Fruit fly (Drosophila melanogaster): ENCODE measurements around the gene Lkr.

Gene Lkr

dm6 chr3L:5529241-5529640, at the start of gene Lkr:
Lkr (minus strand) TSS chr3L:5529341.
- TF ChIP-seq CG17801 (GFP tag; optimal IDR thresholded peaks at IDR 0.05; ENCODE audit: partially characterized antibody), result no peak

dm6 chr3L:5578595-5578994, 49.5 kb upstream of the Lkr start:
- TF ChIP-seq CG17801 (GFP tag; optimal IDR thresholded peaks at IDR 0.05; ENCODE audit: partially characterized antibody), result no peak

DNA sequence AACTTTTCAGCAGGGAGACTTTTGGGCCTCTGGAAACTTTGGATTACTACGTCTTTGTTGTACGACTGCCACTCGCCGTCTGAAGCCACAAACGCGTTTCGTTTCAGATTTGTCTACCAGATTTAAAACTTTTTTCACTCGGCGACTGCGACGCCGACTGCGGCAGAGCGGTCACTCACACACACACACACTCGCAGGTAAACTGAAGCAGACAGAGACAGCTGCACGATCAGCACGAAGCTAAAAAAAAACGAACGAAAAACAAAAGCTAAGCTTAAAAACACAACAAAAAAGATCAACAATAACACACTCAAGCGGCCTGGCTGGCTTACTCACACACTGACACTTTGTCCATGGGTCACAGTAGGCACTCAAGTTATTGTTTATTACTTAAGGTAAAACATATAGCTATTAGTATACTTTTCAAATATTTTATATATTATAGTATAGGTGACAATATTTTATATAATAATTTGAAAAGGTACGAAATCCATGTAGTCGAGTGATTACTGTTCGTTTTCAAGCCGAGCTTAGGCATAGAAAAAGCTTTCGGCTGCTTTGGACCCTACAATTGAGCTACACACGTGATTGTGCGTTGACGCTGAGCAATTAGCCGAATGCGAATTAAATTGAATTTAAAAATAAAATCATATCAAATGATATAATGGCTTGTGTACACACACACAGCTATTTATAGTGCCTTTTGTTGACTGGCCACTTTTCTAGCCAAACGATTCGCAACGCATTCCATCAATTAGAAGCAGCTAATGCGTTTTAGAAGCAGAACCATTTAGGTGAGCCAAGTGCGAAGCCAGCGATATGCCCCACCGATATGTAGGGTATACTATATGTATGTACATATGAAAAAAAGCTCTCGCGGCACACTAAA, 48.4 kb upstream of the Lkr start, which contains the start of gene Msr-110:
TSS of gene Msr-110 (minus strand) at position 99 of the 889 bp plus-strand sequence.
- TF ChIP-seq CG17801 (GFP tag; optimal IDR thresholded peaks at IDR 0.05; ENCODE audit: partially characterized antibody), result peak; percentile 88

- no peak for TF ChIP-seq CG17801 (GFP tag; optimal IDR thresholded peaks at IDR 0.05; ENCODE audit: partially characterized antibody)
Observed at dm6 chr3L:5576543-5576942, 47.4 kb upstream of the Lkr start.

DNA sequence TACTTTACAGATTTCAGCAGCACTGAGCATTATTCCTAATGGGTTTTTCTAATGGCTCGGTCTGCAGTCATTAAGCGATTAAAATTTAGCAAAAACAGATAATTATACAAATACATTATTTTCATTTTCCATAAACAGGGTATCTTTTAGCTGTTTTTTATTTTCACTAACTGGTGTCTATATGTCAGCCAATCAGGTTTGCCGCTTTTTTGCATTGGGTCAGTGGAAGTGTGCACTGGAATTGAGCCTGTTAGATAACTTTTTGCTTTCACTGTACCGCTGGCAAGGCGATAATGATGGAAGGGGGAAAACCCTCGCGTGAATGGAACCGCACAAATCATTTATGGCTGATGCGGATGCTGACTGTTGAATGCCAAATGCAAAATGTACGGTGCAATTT, 46.4 kb upstream of the Lkr start:
- TF ChIP-seq CG17801 (GFP tag; optimal IDR thresholded peaks at IDR 0.05; ENCODE audit: partially characterized antibody), result no peak

DNA sequence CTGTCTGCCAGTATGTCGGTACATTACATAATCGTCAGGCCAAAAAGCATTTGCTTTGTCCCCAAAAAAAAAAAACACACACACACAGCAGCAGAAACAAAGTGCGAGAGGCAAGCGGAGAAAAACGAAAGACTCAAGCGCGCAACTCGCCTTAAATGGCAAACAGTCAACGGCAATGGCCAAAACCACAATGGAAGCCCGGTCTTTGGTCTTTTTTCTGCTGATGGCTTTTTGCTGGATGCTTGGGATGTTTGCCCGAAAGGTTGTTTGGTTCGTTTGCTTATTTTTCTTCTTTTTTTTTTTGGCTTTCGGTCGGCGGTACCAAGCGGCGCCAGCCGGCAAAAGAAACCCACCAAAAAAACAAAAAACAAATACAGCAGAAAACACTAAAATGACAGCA, 41.9 kb upstream of the Lkr start:
- TF ChIP-seq CG17801 (GFP tag; optimal IDR thresholded peaks at IDR 0.05; ENCODE audit: partially characterized antibody), result no peak

DNA sequence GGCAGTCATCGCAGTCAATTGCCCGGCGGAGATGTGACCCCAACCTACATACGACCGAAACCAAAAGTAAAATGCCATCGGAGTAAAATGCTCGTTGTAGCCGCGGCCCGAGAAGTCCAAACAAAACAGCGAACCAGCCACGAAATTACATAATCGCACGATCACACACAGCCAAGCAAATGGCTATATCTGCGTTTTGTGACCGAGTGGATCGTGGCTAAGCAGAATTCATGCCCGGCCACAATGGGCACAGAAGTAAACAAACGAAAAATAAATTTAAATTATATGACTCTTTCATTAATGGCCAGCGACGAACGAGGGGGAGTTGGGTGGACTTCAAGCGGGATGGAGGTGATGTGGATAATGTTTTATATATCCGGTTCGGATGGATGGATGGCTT, 40.6 kb upstream of the Lkr start:
- no peak for TF ChIP-seq CG17801 (GFP tag; optimal IDR thresholded peaks at IDR 0.05; ENCODE audit: partially characterized antibody)

DNA sequence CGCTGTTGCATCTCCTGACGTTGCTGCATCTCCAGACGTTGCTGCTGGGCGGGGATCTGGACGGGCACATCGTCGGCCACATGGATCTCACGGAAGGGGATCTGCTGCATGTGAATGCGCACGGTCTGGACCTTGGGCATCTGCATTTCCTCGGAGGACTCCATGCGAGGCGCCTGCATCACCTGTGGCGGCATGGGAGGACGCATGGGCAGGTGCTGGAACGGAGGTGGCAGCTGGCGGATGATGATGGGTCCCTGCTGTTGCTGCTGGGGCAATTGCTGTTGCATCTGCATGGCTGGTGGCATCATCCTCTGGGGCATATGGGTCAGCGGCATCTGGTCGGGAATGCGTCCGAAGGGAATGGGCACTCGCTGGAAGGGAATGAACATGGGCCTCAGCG, 39.2 kb upstream of the Lkr start:
- no peak for TF ChIP-seq CG17801 (GFP tag; optimal IDR thresholded peaks at IDR 0.05; ENCODE audit: partially characterized antibody)

DNA sequence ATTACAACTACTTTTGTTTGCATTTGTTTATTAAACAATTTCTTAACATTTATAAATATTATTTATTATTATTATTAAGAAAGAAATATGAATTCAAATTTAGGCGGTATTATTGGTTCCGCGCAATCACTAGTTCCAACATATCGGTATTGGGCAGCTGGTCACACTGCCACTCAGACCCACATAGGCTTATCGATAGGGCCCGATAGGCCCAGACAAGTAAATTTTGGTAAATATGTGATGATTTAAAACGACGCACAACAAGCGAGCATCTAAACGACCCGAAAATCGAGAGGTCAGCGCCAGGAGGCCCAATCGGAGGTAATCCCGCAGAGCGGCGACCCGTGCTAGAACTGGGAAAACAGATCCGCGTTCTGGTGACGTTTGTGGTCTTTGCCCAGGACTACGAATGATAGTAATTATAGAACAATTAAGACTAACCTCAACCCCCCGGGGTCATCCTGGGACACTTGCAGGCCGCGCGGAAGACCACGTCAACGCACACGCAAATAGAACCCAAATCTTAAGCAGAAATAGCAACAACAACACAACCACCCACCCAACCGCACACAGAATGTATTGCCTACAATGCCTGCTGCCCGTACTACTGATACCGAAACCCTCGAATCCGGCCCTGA, 36.0 kb upstream of the Lkr start, which contains the start of gene bc10:
TSS of gene bc10 (plus strand) at position 181 of the 638 bp plus-strand sequence.
- TF ChIP-seq CG17801 (GFP tag; optimal IDR thresholded peaks at IDR 0.05; ENCODE audit: partially characterized antibody), result no peak

- peak; percentile 45 for TF ChIP-seq CG17801 (GFP tag; optimal IDR thresholded peaks at IDR 0.05; ENCODE audit: partially characterized antibody)
Observed at dm6 chr3L:5563309-5564182, 34.4 kb upstream of the Lkr start, which contains the start of the genes ScsbetaG and Sras. ScsbetaG (minus strand) TSS chr3L:5563691. Sras (plus strand) TSS chr3L:5563774.

dm6 chr3L:5562584-5562983, 33.4 kb upstream of the Lkr start:
- TF ChIP-seq CG17801 (GFP tag; optimal IDR thresholded peaks at IDR 0.05; ENCODE audit: partially characterized antibody), result no peak

- TF ChIP-seq CG17801 (GFP tag; optimal IDR thresholded peaks at IDR 0.05; ENCODE audit: partially characterized antibody), result no peak
Observed at dm6 chr3L:5561341-5561740, 32.2 kb upstream of the Lkr start, which contains the start of gene sinu. sinu (minus strand) TSS chr3L:5561598.

DNA sequence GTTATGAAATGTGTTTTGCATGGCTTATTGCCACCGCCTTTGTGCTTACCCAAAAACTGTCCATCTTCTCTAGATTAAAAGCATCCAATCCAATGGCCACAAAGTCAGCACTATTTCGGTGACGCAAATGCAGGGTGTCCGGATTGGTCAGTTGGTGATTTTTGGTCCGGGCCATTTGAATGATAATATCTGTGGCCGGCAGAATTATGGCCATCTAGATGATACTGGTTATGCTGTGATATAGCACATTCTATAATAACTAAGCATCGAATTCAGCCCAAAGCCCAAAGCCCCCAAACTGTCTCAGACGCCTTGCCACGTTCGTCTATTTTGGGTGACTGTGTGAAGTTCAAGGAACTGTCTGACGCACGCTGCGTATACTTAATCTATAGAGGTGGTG, 27.1 kb upstream of the Lkr start:
- no peak for TF ChIP-seq CG17801 (GFP tag; optimal IDR thresholded peaks at IDR 0.05; ENCODE audit: partially characterized antibody)

dm6 chr3L:5554377-5554776, 25.2 kb upstream of the Lkr start:
- TF ChIP-seq CG17801 (GFP tag; optimal IDR thresholded peaks at IDR 0.05; ENCODE audit: partially characterized antibody), result no peak

DNA sequence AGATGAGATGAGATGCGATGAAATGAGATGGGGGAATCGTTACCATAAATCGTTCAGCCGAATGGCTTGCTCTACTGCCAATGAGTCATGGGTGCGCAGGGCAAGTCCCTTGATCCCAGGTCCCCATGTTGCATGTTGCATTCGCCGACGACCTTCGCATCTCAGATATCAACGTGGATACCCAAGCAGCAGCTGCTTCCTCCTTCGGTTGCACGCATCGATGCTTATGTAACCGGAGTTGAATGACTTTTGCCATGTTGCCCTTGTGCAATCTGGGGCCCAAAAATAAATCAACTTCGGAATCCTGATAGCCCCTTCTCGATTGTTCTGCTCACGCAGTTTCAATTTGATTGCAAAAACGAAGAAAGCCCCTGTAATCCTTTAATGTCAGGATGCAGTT, 24.6 kb upstream of the Lkr start:
- no peak for TF ChIP-seq CG17801 (GFP tag; optimal IDR thresholded peaks at IDR 0.05; ENCODE audit: partially characterized antibody)

All from ovary, adult (tissue).